Worm (Caenorhabditis elegans) whole organism, L1 larva: ENCODE results near the gene clec-165.

Experiments
- C34B4.2 ChIP-seq: sonication (generic microtip); optimal IDR thresholded peaks from 2 replicates; lab custom pipeline; 2017; ENCODE audit warnings: mild to moderate bottlenecking, missing genetic modification characterization, missing compliant biosample characterization
- aha-1 ChIP-seq: fragments of 150-350 bp; optimal IDR thresholded peaks from 2 replicates; lab custom pipeline; 2014; ENCODE audit warnings: missing biosample characterization, missing genetic modification characterization
- aly-2 ChIP-seq: fragments of 150-350 bp; optimal IDR thresholded peaks from 2 replicates; lab custom pipeline; 2014; ENCODE audit warnings: missing biosample characterization, missing genetic modification characterization
- blmp-1 ChIP-seq: fragments of 150-350 bp; optimal IDR thresholded peaks from 2 replicates; lab custom pipeline; 2014; ENCODE audit warnings: missing biosample characterization, missing genetic modification characterization
- ceh-8 ChIP-seq: fragments of 200-800 bp; sonication (Bioruptor generic); optimal IDR thresholded peaks from 2 replicates; lab custom pipeline; 2018; ENCODE audit warnings: mild to moderate bottlenecking, missing genetic modification characterization, moderate library complexity, missing compliant biosample characterization
- ceh-88 ChIP-seq: fragments of 200-800 bp; sonication (Bioruptor generic); IDR thresholded peaks from 2 replicates; pipeline ENCODE4 v1.3.6; 2022; ENCODE audit warnings: missing genetic modification characterization, missing compliant biosample characterization
- ceh-90 ChIP-seq: sonication (generic microtip); optimal IDR thresholded peaks from 2 replicates; lab custom pipeline; 2016; ENCODE audit warnings: missing genetic modification characterization, missing compliant biosample characterization
- ces-1 ChIP-seq: fragments of 150-350 bp; optimal IDR thresholded peaks from 2 replicates; lab custom pipeline; 2014; ENCODE audit warnings: missing biosample characterization, missing genetic modification reagents, missing genetic modification characterization
- dsc-1 ChIP-seq: sonication (generic microtip); optimal IDR thresholded peaks from 2 replicates; lab custom pipeline; 2016; ENCODE audit warnings: mild to moderate bottlenecking, missing genetic modification characterization, missing compliant biosample characterization
- efl-1 ChIP-seq, 4 experiments: fragments of 150-350 bp; optimal IDR thresholded peaks in 3 of 4; peaks in 1 of 4; 1 replicate in 1 of 4; 2 replicates in 3 of 4; lab custom pipeline; 2014; ENCODE audit warnings: missing biosample characterization in 2 of 4, missing genetic modification characterization in 2 of 4, missing genetic modification reagents in 2 of 4
- egl-27 ChIP-seq, 2 experiments: fragments of 150-350 bp in 1 of 2; sonication (generic microtip); optimal IDR thresholded peaks; 3 replicates each; lab custom pipeline; 2017 to 2018; ENCODE audit warnings: missing biosample characterization in 2 of 2, missing genetic modification characterization in 2 of 2, missing genetic modification reagents in 2 of 2
- elt-2 ChIP-seq: sonication (generic microtip); optimal IDR thresholded peaks from 2 replicates; lab custom pipeline; 2016; ENCODE audit warnings: missing genetic modification characterization, mild to moderate bottlenecking, inconsistent platforms, missing compliant biosample characterization, missing genetic modification reagents
- elt-3 ChIP-seq, 6 experiments: fragments of 150-350 bp in 1 of 6; sonication (generic microtip); optimal IDR thresholded peaks; 2 replicates each; lab custom pipeline; 2017 to 2018; ENCODE audit warnings: missing biosample characterization in 6 of 6, missing genetic modification characterization in 6 of 6, inconsistent platforms in 1 of 6
- ets-5 ChIP-seq: fragments of 200-800 bp; sonication (Bioruptor generic); IDR thresholded peaks from 2 replicates; pipeline ENCODE4 v1.3.6; 2022; ENCODE audit warnings: missing genetic modification characterization, missing compliant biosample characterization
- fkh-10 ChIP-seq: sonication (generic microtip); optimal IDR thresholded peaks from 2 replicates; lab custom pipeline; 2017; ENCODE audit warnings: missing biosample characterization, missing genetic modification reagents, missing genetic modification characterization
- fkh-8 ChIP-seq: sonication (generic microtip); optimal IDR thresholded peaks from 2 replicates; lab custom pipeline; 2016; ENCODE audit warnings: mild to moderate bottlenecking, missing genetic modification characterization, missing compliant biosample characterization
- hlh-4 ChIP-seq: sonication (generic microtip); optimal IDR thresholded peaks from 2 replicates; lab custom pipeline; 2016; ENCODE audit warnings: mild to moderate bottlenecking, missing genetic modification characterization, missing compliant biosample characterization
- irx-1 ChIP-seq: sonication (generic microtip); optimal IDR thresholded peaks from 2 replicates; lab custom pipeline; 2016; ENCODE audit warnings: missing genetic modification characterization, missing compliant biosample characterization
- isw-1 ChIP-seq: fragments of 200-800 bp; sonication (Bioruptor generic); IDR thresholded peaks from 2 replicates; pipeline ENCODE4 v1.3.6; 2022; ENCODE audit warnings: missing genetic modification characterization, missing compliant biosample characterization
- jun-1 ChIP-seq: fragments of 150-350 bp; optimal IDR thresholded peaks from 2 replicates; lab custom pipeline; 2014; ENCODE audit warnings: missing biosample characterization, missing genetic modification reagents, missing genetic modification characterization
- lin-13 ChIP-seq: fragments of 150-350 bp; optimal IDR thresholded peaks from 2 replicates; lab custom pipeline; 2014; ENCODE audit warnings: missing biosample characterization, missing genetic modification reagents, missing genetic modification characterization
- lin-14 ChIP-seq: fragments of 200-800 bp; sonication (Bioruptor generic); optimal IDR thresholded peaks from 2 replicates; lab custom pipeline; 2018; ENCODE audit warnings: mild to moderate bottlenecking, missing genetic modification characterization, moderate library complexity, missing compliant biosample characterization
- lin-15B ChIP-seq: fragments of 150-350 bp; sonication (generic microtip); optimal IDR thresholded peaks from 3 replicates; lab custom pipeline; 2014; ENCODE audit warnings: missing biosample characterization, missing genetic modification characterization
- lsy-2 ChIP-seq, 2 experiments: fragments of 150-350 bp; optimal IDR thresholded peaks; 2 replicates each; lab custom pipeline; 2014; ENCODE audit warnings: missing biosample characterization in 2 of 2, missing genetic modification characterization in 2 of 2
- mab-9 ChIP-seq: fragments of 200-800 bp; sonication (Bioruptor generic); IDR thresholded peaks from 2 replicates; pipeline ENCODE4 v1.3.6; 2022; ENCODE audit warnings: missing genetic modification reagents, missing genetic modification characterization, missing compliant biosample characterization
- mdl-1 ChIP-seq, 2 experiments: fragments of 150-350 bp; optimal IDR thresholded peaks; 2 replicates each; lab custom pipeline; 2014 to 2017; ENCODE audit warnings: missing biosample characterization in 2 of 2, missing genetic modification characterization in 2 of 2, inconsistent platforms in 1 of 2
- mef-2 ChIP-seq: fragments of 150-350 bp; optimal IDR thresholded peaks from 2 replicates; lab custom pipeline; 2014; ENCODE audit warnings: missing biosample characterization, missing genetic modification characterization
- nhr-20 ChIP-seq: sonication (generic microtip); optimal IDR thresholded peaks from 2 replicates; lab custom pipeline; 2016; ENCODE audit warnings: mild to moderate bottlenecking, missing genetic modification characterization, missing compliant biosample characterization
- nhr-76 ChIP-seq: sonication (generic microtip); optimal IDR thresholded peaks from 2 replicates; lab custom pipeline; 2017; ENCODE audit warnings: missing biosample characterization, missing genetic modification characterization
- nhr-84 ChIP-seq: sonication (generic microtip); optimal IDR thresholded peaks from 2 replicates; lab custom pipeline; 2017; ENCODE audit warnings: missing biosample characterization, missing genetic modification characterization
- pag-3 ChIP-seq: sonication (generic microtip); optimal IDR thresholded peaks from 2 replicates; lab custom pipeline; 2017; ENCODE audit warnings: missing genetic modification characterization, mild to moderate bottlenecking, missing compliant biosample characterization, antibody characterized with exemption, borderline replicate concordance; ENCODE audit not compliant: insufficient read depth
- rnt-1 ChIP-seq: sonication (generic microtip); optimal IDR thresholded peaks from 2 replicates; lab custom pipeline; 2016; ENCODE audit warnings: mild to moderate bottlenecking, missing genetic modification characterization, moderate library complexity, missing compliant biosample characterization
- skn-1 ChIP-seq: fragments of 150-350 bp; optimal IDR thresholded peaks from 2 replicates; lab custom pipeline; 2014; ENCODE audit warnings: missing biosample characterization, missing genetic modification characterization
- snpc-4 ChIP-seq: fragments of 150-350 bp; optimal IDR thresholded peaks from 2 replicates; lab custom pipeline; 2014; ENCODE audit warnings: missing biosample characterization, missing genetic modification characterization
- snu-23 ChIP-seq: sonication (generic microtip); optimal IDR thresholded peaks from 2 replicates; lab custom pipeline; 2016; ENCODE audit warnings: missing genetic modification characterization, missing compliant biosample characterization
- sptf-1 ChIP-seq: fragments of 150-350 bp; optimal IDR thresholded peaks from 2 replicates; lab custom pipeline; 2014; ENCODE audit warnings: missing biosample characterization, missing genetic modification characterization
- sup-37 ChIP-seq: fragments of 200-800 bp; sonication (Bioruptor generic); optimal IDR thresholded peaks from 2 replicates; lab custom pipeline; 2018; ENCODE audit warnings: mild to moderate bottlenecking, missing genetic modification characterization, missing compliant biosample characterization
- unc-86 ChIP-seq: sonication (generic microtip); optimal IDR thresholded peaks from 2 replicates; lab custom pipeline; 2016; ENCODE audit warnings: missing genetic modification characterization, missing compliant biosample characterization
- vab-15 ChIP-seq: sonication (generic microtip); optimal IDR thresholded peaks from 2 replicates; lab custom pipeline; 2017; ENCODE audit warnings: missing genotype, mild to moderate bottlenecking, missing genetic modification characterization, missing compliant biosample characterization
- xbp-1 ChIP-seq: sonication (generic microtip); optimal IDR thresholded peaks from 2 replicates; lab custom pipeline; 2016; ENCODE audit warnings: missing genetic modification characterization, missing compliant biosample characterization

Gene clec-165

DNA sequence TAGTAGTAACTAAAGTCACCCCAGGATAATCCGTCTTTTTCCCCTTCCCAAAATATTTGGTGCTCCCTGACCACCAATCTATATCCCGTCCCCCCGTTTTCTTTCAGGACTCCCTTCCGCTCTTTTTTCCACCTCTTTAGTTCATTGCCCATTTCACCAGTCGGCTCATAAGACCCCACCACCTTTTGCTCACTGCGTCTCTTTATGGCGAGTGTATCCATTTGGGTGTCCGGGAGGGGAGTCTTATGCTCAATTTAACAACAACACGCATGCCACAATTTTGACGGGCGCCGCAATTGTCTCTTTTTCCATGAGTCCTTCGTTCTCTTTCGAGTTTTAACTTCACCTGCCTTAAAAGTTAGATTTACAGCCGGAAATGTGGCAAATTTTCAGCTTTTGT is 33.5 kb downstream of the clec-165 start (continued):
- TF ChIP-seq ceh-90 (tag; lab: Kevin White, UChicago) = no peak
- TF ChIP-seq ceh-8 (GFP tag; lab: Kevin White, UChicago) = no peak
- peak; percentile 71 for TF ChIP-seq fkh-8 (tag; lab: Kevin White, UChicago)
- TF ChIP-seq ces-1 (GFP tag; lab: Kevin White, UChicago) = no peak
- no peak for TF ChIP-seq isw-1 (GFP tag; lab: Robert Waterston, UW)
- TF ChIP-seq irx-1 (tag; lab: Kevin White, UChicago) = no peak
- no peak for TF ChIP-seq vab-15
- peak; percentile 35 for TF ChIP-seq snpc-4

DNA sequence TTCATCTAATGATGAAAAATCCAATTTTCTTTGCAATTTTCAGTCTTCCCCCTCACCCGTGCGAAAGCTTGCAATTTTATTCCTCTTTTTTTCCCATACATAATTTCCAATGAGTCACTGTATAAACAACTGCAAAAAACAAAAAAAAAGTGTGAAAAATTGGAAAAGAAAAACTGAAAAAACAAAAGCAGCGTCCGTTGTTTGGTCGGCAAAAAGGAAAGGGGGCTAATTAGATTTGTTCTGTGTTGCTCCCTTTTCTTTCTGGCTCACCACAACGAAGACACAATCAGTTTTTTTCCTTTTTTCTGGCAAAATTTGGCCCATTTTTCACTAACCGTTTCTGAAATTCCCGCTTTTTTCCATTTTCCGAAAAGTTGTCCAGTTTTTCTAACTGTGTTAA is 34.3 kb downstream of the clec-165 start:
- TF ChIP-seq fkh-10 (GFP tag; lab: Kevin White, UChicago) = peak; percentile 1
- no peak for TF ChIP-seq blmp-1 (tag; lab: Kevin White, UChicago)
- TF ChIP-seq lin-14 = peak; percentile 36
- TF ChIP-seq aly-2 (tag; lab: Kevin White, UChicago) = no peak

DNA sequence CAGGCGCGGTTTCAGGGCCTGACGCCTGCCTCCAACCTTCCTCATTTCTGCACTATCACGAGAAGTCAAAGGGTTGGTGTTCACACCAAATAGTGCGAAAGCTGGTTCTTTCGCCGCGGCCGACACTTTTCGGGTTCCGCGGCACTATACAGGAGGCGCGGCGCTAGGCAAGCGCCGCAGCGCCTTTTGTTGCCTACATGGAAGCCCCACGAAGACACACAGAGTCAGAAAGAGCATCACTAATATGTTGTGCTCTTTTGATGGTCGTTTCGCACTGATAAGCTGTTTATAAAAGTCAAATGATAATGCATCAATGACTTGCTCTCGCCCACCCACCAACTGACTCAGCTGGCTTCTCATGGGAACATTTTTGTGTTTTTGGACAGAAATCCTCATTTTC is 34.8 kb downstream of the clec-165 start:
- TF ChIP-seq efl-1 (optimal IDR thresholded peaks at IDR 0.05; lab: Kevin White, UChicago) = no peak
- TF ChIP-seq efl-1 (GFP tag; optimal IDR thresholded peaks at IDR 0.05 in 1 of 2; lab: Kevin White, UChicago) = peak in 1 of 2 experiments; percentile 27
- TF ChIP-seq elt-2 (tag; lab: Kevin White, UChicago) = peak; percentile 42
- no peak for TF ChIP-seq lin-13
- TF ChIP-seq snpc-4 = peak; percentile 52
- TF ChIP-seq pag-3 (tag; lab: Kevin White, UChicago) = no peak

DNA sequence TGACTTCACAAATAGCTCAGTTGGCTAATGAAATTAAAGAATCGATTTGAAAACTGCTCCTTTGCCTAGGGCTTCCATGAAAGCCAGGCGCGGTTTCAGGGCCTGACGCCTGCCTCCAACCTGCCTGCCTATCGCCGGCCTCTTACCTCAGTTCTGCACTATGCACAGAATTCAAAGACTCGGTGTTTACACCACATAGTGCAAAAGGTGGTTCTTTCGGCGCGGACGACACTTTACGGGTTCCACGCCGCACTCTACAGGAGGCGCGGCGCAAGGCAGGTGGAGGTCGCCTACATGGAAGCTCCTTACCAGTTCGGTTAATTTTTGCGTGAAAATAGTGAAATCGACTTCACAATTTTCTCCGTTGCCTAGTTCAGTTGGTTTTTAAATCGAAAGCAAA is 36.9 kb downstream of the clec-165 start:
- no peak for TF ChIP-seq lsy-2 (tag; optimal IDR thresholded peaks at IDR 0.05; lab: Kevin White, UChicago)
- no peak for TF ChIP-seq dsc-1 (tag; lab: Kevin White, UChicago)
- no peak for TF ChIP-seq aha-1 (tag; lab: Kevin White, UChicago)
- TF ChIP-seq nhr-84 = no peak
- TF ChIP-seq snu-23 (GFP tag; lab: Kevin White, UChicago) = no peak
- no peak for TF ChIP-seq ceh-8 (GFP tag; lab: Kevin White, UChicago)
- TF ChIP-seq jun-1 (tag; lab: Kevin White, UChicago) = no peak
- TF ChIP-seq mdl-1 (tag; optimal IDR thresholded peaks at IDR 0.05; lab: Kevin White, UChicago) = no peak
- TF ChIP-seq nhr-20 = no peak
- no peak for TF ChIP-seq rnt-1 (tag; lab: Kevin White, UChicago)
- no peak for TF ChIP-seq xbp-1 (tag; lab: Kevin White, UChicago)
- no peak for TF ChIP-seq C34B4.2 (tag; lab: Kevin White, UChicago)
- no peak for TF ChIP-seq mef-2 (tag; lab: Kevin White, UChicago)
- no peak for TF ChIP-seq blmp-1 (tag; lab: Kevin White, UChicago)
- no peak for TF ChIP-seq mab-9
- no peak for TF ChIP-seq sup-37 (GFP tag; lab: Kevin White, UChicago)

DNA sequence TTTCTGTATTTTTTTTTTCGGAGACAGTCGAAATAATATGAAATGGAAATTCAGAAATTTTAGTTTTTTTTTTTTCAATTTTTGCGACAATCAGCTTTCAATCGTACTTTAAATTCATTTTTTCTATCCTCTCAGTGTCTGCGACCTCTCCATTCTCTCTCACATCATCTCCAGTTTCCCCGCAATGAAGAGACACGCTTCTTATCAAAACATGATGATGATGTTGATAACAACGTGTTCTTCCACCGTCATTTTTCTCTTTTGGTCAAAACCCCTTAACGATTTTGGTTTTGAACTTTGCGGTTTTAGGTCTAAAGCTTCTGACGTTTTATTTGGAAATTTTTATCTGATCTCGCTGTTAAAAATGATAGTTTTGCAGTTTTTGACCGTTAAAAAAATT is 37.4 kb downstream of the clec-165 start:
- TF ChIP-seq aha-1 (tag; lab: Kevin White, UChicago) (no peak), aly-2 (tag; lab: Kevin White, UChicago) (no peak), skn-1 (tag; lab: Kevin White, UChicago) (no peak), sptf-1 (tag; lab: Kevin White, UChicago) (no peak), lin-15B (tag; lab: Kevin White, UChicago) (no peak), ceh-88 (GFP tag; lab: Robert Waterston, UW) (no peak), unc-86 (tag; lab: Kevin White, UChicago) (no peak), egl-27 (tag; optimal IDR thresholded peaks at IDR 0.05; lab: Kevin White, UChicago) (no peak), isw-1 (GFP tag; lab: Robert Waterston, UW) (no peak), ets-5 (GFP tag; lab: Robert Waterston, UW) (no peak), nhr-76 (no peak), hlh-4 (no peak), blmp-1 (tag; lab: Kevin White, UChicago) (peak; percentile 50), sup-37 (GFP tag; lab: Kevin White, UChicago) (no peak), elt-3 (tag; optimal IDR thresholded peaks at IDR 0.05; lab: Kevin White, UChicago) (peak in 1 of 6 experiments; percentile 64)
